Worm (Caenorhabditis elegans): ENCODE data around the gene F49E2.2.

DNA sequence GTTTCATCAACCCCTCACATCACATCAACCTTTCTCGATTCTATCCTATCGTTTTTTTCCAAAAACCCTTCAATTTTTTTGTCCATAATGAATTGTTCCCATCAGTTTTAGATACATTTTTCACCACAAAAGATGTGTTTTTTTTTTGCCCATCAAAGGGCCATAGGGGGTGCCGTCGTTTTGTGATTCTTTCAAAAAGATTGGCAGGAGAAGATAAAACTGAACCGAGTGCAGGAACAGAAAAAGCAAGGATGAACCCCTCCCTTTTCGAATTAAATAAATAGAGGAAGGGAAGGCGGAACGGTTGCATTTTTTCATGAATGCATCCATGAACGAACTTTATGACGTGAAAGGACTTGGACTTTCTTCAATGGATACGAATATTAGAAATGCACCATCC is 50.4 kb downstream of the F49E2.2 start, which contains the start of gene C11E4.7:
- no peak for TF ChIP-seq elt-1 (tag; optimal IDR thresholded peaks at IDR 0.05; ENCODE audit: borderline replicate concordance, insufficient read depth)
- TF ChIP-seq unc-39 (tag; optimal IDR thresholded peaks at IDR 0.05), result no peak
- no peak for TF ChIP-seq nhr-237 (tag; optimal IDR thresholded peaks at IDR 0.05)
- no peak for TF ChIP-seq nhr-2 (tag; optimal IDR thresholded peaks at IDR 0.05)
- no peak for TF ChIP-seq pha-4 (tag; optimal IDR thresholded peaks at IDR 0.05)
